Worm (Caenorhabditis elegans) whole organism, mixed stage, embryonic: Measurements from ENCODE around the gene cest-2.3.

Source experiments
- M03D4.4 ChIP-seq: sonication (generic microtip); optimal IDR thresholded peaks from 2 replicates; lab custom pipeline; 2017; ENCODE audit warnings: mild to moderate bottlenecking, missing genetic modification characterization, missing compliant biosample characterization
- blmp-1 ChIP-seq: fragments of 150-350 bp; optimal IDR thresholded peaks from 2 replicates; lab custom pipeline; 2014; ENCODE audit warnings: missing biosample characterization, missing genetic modification characterization
- ceh-39 ChIP-seq: fragments of 150-350 bp; optimal IDR thresholded peaks from 2 replicates; lab custom pipeline; 2014; ENCODE audit warnings: missing biosample characterization, missing genetic modification characterization
- drap-1 ChIP-seq: fragments of 200-800 bp; sonication (Bioruptor generic); optimal IDR thresholded peaks from 3 replicates; lab custom pipeline; 2018; ENCODE audit warnings: mild to moderate bottlenecking, missing genetic modification characterization, missing compliant biosample characterization
- ham-2 ChIP-seq: fragments of 200-800 bp; sonication (Bioruptor generic); optimal IDR thresholded peaks from 2 replicates; lab custom pipeline; 2018; ENCODE audit warnings: mild to moderate bottlenecking, missing genetic modification characterization, missing compliant biosample characterization
- lin-32 ChIP-seq: fragments of 200-800 bp; sonication (Bioruptor generic); optimal IDR thresholded peaks from 2 replicates; lab custom pipeline; 2018; ENCODE audit warnings: mild to moderate bottlenecking, missing genetic modification characterization, missing compliant biosample characterization
- nhr-12 ChIP-seq: fragments of 150-350 bp; optimal IDR thresholded peaks from 2 replicates; lab custom pipeline; 2014; ENCODE audit warnings: missing biosample characterization, missing genetic modification characterization
- pha-4 ChIP-seq: fragments of 150-350 bp; optimal IDR thresholded peaks from 2 replicates; lab custom pipeline; 2018; ENCODE audit warnings: missing biosample characterization, missing genetic modification reagents, missing genetic modification characterization
- ztf-11 ChIP-seq: fragments of 150-350 bp; optimal IDR thresholded peaks from 2 replicates; lab custom pipeline; 2014; ENCODE audit warnings: missing biosample characterization, missing genetic modification characterization

DNA sequence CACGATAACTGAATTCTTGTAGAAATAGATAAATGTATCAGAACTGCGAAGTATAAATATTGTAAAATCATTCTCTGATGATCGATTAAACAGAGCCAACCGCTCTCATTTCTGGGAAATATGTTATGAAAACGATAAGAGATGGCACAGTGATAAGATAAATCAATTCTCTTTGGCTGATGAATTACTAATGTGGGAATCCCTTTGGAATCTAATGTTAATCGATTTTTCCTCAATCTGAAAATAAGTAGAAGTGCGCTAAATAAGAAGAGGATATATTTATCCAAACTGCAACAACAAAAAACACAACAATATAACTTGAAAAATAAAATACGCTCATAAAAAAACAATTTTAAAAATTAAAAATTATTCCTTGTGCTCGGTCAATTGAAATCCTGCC is at the start of gene cest-2.3:
- TF ChIP-seq blmp-1 (tag; lab: Kevin White, UChicago): no peak
- no peak for TF ChIP-seq pha-4
- no peak for TF ChIP-seq drap-1 (GFP tag; lab: Kevin White, UChicago)
- no peak for TF ChIP-seq nhr-12 (tag; lab: Kevin White, UChicago)
- no peak for TF ChIP-seq ztf-11 (tag; lab: Kevin White, UChicago)
- no peak for TF ChIP-seq ham-2 (GFP tag; lab: Kevin White, UChicago)
- no peak for TF ChIP-seq lin-32 (GFP tag; lab: Kevin White, UChicago)
- TF ChIP-seq ceh-39 (tag; lab: Kevin White, UChicago): no peak
- TF ChIP-seq M03D4.4 (tag; lab: Kevin White, UChicago): no peak
